ENCODE assay signal across 1 fruit fly cellular context in the genomic region with DNA sequence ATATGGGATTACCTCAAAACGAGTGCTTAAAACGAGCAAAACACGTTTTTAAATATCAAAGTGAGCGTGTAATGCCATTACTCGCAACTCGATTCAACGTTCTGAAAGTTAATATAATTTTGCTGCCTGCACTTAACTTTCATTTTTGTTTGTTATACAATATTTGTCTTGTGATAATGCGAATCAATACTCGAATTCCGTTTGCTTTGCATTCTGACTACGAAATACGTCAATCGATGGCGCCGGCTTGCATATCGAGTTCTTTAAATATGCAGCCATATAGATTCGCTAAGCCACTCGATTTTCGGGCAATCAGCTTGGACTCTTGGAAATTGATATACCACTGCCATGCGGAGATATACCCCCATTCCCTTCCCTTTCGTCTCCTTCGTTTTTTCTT.
TF ChIP-seq lines count a peak whose summit lies in the region.

No protein-coding gene starts in this region.

TF ChIP-seq in whole organism, embryonic, 481 proteins besides CTCF, POLR2A, EP300 and RAD21 (continued from another document):
- no peak for TF ChIP-seq CG34224 (GFP tag; IDR thresholded peaks at IDR 0.05; lab: Robert Waterston, UW; ENCODE audit: partially characterized antibody)
- no peak for TF ChIP-seq croc (GFP tag; conservative IDR thresholded peaks at IDR 0.05; lab: Robert Waterston, UW)
- peak; percentile 46 for TF ChIP-seq ATbp (GFP tag; optimal IDR thresholded peaks at IDR 0.05; lab: Kevin White, UChicago)
- no peak for TF ChIP-seq CG8944 (GFP tag; optimal IDR thresholded peaks at IDR 0.05; lab: Kevin White, UChicago)
- TF ChIP-seq YL-1 (GFP tag; optimal IDR thresholded peaks at IDR 0.05; lab: Kevin White, UChicago): no peak
- TF ChIP-seq lbe (GFP tag; optimal IDR thresholded peaks at IDR 0.05; lab: Kevin White, UChicago): peak; percentile 31
- TF ChIP-seq crol (GFP tag; IDR thresholded peaks at IDR 0.05; lab: Robert Waterston, UW): no peak
- no peak for TF ChIP-seq CG9817 (tag; optimal IDR thresholded peaks at IDR 0.05; lab: Kevin White, UChicago)
- TF ChIP-seq pb (GFP tag; optimal IDR thresholded peaks at IDR 0.05; lab: Kevin White, UChicago): no peak
- no peak for TF ChIP-seq Dfd (GFP tag; optimal IDR thresholded peaks at IDR 0.05; lab: Kevin White, UChicago)
- peak; percentile 38 for TF ChIP-seq CG1603 (tag; optimal IDR thresholded peaks at IDR 0.05; lab: Kevin White, UChicago)
- no peak for TF ChIP-seq PHDP (tag; optimal IDR thresholded peaks at IDR 0.05; lab: Kevin White, UChicago)
- 0 out of 2 replicates have a peak, but pooled peaks have one; percentile 13 for TF ChIP-seq Xrp1 (GFP tag; IDR thresholded peaks at IDR 0.05; lab: Robert Waterston, UW)
- TF ChIP-seq Hr3 (GFP tag; optimal IDR thresholded peaks at IDR 0.05; lab: Kevin White, UChicago): no peak
- peak; percentile 3 for TF ChIP-seq CG4707 (GFP tag; optimal IDR thresholded peaks at IDR 0.05; lab: Kevin White, UChicago)
- no peak for TF ChIP-seq al (GFP tag; IDR thresholded peaks at IDR 0.05; lab: Robert Waterston, UW)
- no peak for TF ChIP-seq CG11504 (tag; optimal IDR thresholded peaks at IDR 0.05; lab: Kevin White, UChicago)
- no peak for TF ChIP-seq CG10565 (GFP tag; optimal IDR thresholded peaks at IDR 0.05; lab: Kevin White, UChicago)
- no peak for TF ChIP-seq hkb (optimal IDR thresholded peaks at IDR 0.05; lab: Kevin White, UChicago)
- no peak for TF ChIP-seq hkb (GFP tag; IDR thresholded peaks at IDR 0.05; lab: Robert Waterston, UW)
- TF ChIP-seq CG6689 (GFP tag; IDR thresholded peaks at IDR 0.05; lab: Robert Waterston, UW): no peak
- no peak for TF ChIP-seq mam (GFP tag; optimal IDR thresholded peaks at IDR 0.05; lab: Kevin White, UChicago)
- TF ChIP-seq chn (GFP tag; optimal IDR thresholded peaks at IDR 0.05; lab: Kevin White, UChicago): no peak
- no peak for TF ChIP-seq ERR (GFP tag; optimal IDR thresholded peaks at IDR 0.05; lab: Kevin White, UChicago)
- no peak for TF ChIP-seq CG8089 (GFP tag; optimal IDR thresholded peaks at IDR 0.05; lab: Kevin White, UChicago)
- TF ChIP-seq CG34376 (GFP tag; optimal IDR thresholded peaks at IDR 0.05; lab: Kevin White, UChicago): no peak
- no peak for TF ChIP-seq fd102C (GFP tag; optimal IDR thresholded peaks at IDR 0.05; lab: Kevin White, UChicago)
- peak; percentile 50 for TF ChIP-seq Asciz (GFP tag; optimal IDR thresholded peaks at IDR 0.05; lab: Kevin White, UChicago)
- TF ChIP-seq klu (GFP tag; IDR thresholded peaks at IDR 0.05; lab: Robert Waterston, UW): no peak
- TF ChIP-seq Opbp (GFP tag; IDR thresholded peaks at IDR 0.05; lab: Robert Waterston, UW; ENCODE audit: partially characterized antibody): no peak
- peak in 1 of 2 experiments; percentile 21 for TF ChIP-seq bsh (GFP tag; optimal IDR thresholded peaks at IDR 0.05; lab: Kevin White, UChicago)
- no peak for TF ChIP-seq CG2889 (GFP tag; IDR thresholded peaks at IDR 0.05; lab: Robert Waterston, UW)
- TF ChIP-seq CG12104 (GFP tag; optimal IDR thresholded peaks at IDR 0.05; lab: Kevin White, UChicago): no peak
- peak; percentile 40 for TF ChIP-seq sens (GFP tag; lab: Kevin White, UChicago)
- peak; percentile 26 for TF ChIP-seq CG8359 (GFP tag; optimal IDR thresholded peaks at IDR 0.05; lab: Kevin White, UChicago; ENCODE audit: borderline replicate concordance)
- TF ChIP-seq Taf1 (GFP tag; IDR thresholded peaks at IDR 0.05; lab: Robert Waterston, UW): no peak
- TF ChIP-seq CG10979 (tag; optimal IDR thresholded peaks at IDR 0.05; lab: Kevin White, UChicago): no peak
- TF ChIP-seq CG11560 (tag; IDR thresholded peaks at IDR 0.05; lab: Robert Waterston, UW): no peak
- no peak for TF ChIP-seq H15 (GFP tag; IDR thresholded peaks at IDR 0.05; lab: Robert Waterston, UW)
- TF ChIP-seq trh (GFP tag; optimal IDR thresholded peaks at IDR 0.05; lab: Kevin White, UChicago): no peak
- peak; percentile 8 for TF ChIP-seq CG3407 (GFP tag; optimal IDR thresholded peaks at IDR 0.05; lab: Kevin White, UChicago)
- TF ChIP-seq CG3995 (GFP tag; optimal IDR thresholded peaks at IDR 0.05; lab: Kevin White, UChicago): no peak
- peak; percentile 28 for TF ChIP-seq wek (GFP tag; optimal IDR thresholded peaks at IDR 0.05; lab: Kevin White, UChicago)
- peak; percentile 22 for TF ChIP-seq Sox100B (GFP tag; optimal IDR thresholded peaks at IDR 0.05; lab: Kevin White, UChicago)
